Worm (Caenorhabditis elegans) whole organism, L1 larva: ENCODE results near the gene C27H6.8.

Experiments
- C04F5.9 ChIP-seq: sonication (generic microtip); optimal IDR thresholded peaks from 2 replicates; lab custom pipeline; 2016; ENCODE audit warnings: missing genetic modification characterization, missing compliant biosample characterization
- C34B4.2 ChIP-seq: sonication (generic microtip); optimal IDR thresholded peaks from 2 replicates; lab custom pipeline; 2017; ENCODE audit warnings: mild to moderate bottlenecking, missing genetic modification characterization, missing compliant biosample characterization
- F16B12.6 ChIP-seq: fragments of 150-350 bp; optimal IDR thresholded peaks from 2 replicates; lab custom pipeline; 2014; ENCODE audit warnings: missing biosample characterization, missing genetic modification characterization
- Y116A8C.19 ChIP-seq: sonication (generic microtip); optimal IDR thresholded peaks from 2 replicates; lab custom pipeline; 2016; ENCODE audit warnings: missing compliant biosample characterization, missing genetic modification characterization, borderline replicate concordance
- aly-2 ChIP-seq: fragments of 150-350 bp; optimal IDR thresholded peaks from 2 replicates; lab custom pipeline; 2014; ENCODE audit warnings: missing biosample characterization, missing genetic modification characterization
- blmp-1 ChIP-seq: fragments of 150-350 bp; optimal IDR thresholded peaks from 2 replicates; lab custom pipeline; 2014; ENCODE audit warnings: missing biosample characterization, missing genetic modification characterization
- ceh-90 ChIP-seq: sonication (generic microtip); optimal IDR thresholded peaks from 2 replicates; lab custom pipeline; 2016; ENCODE audit warnings: missing genetic modification characterization, missing compliant biosample characterization
- dsc-1 ChIP-seq: sonication (generic microtip); optimal IDR thresholded peaks from 2 replicates; lab custom pipeline; 2016; ENCODE audit warnings: mild to moderate bottlenecking, missing genetic modification characterization, missing compliant biosample characterization
- efl-3 ChIP-seq: fragments of 200-800 bp; sonication (Bioruptor generic); optimal IDR thresholded peaks from 2 replicates; lab custom pipeline; 2018; ENCODE audit warnings: mild to moderate bottlenecking, missing genetic modification characterization, missing compliant biosample characterization
- egl-13 ChIP-seq: sonication (generic microtip); optimal IDR thresholded peaks from 2 replicates; lab custom pipeline; 2016; ENCODE audit warnings: missing genotype, missing genetic modification reagents, missing genetic modification characterization, missing compliant biosample characterization
- egl-27 ChIP-seq, 2 experiments: fragments of 150-350 bp in 1 of 2; sonication (generic microtip); optimal IDR thresholded peaks; 3 replicates each; lab custom pipeline; 2017 to 2018; ENCODE audit warnings: missing biosample characterization in 2 of 2, missing genetic modification characterization in 2 of 2, missing genetic modification reagents in 2 of 2
- elt-2 ChIP-seq: sonication (generic microtip); optimal IDR thresholded peaks from 2 replicates; lab custom pipeline; 2016; ENCODE audit warnings: missing genetic modification characterization, mild to moderate bottlenecking, inconsistent platforms, missing compliant biosample characterization, missing genetic modification reagents
- elt-3 ChIP-seq, 6 experiments: fragments of 150-350 bp in 1 of 6; sonication (generic microtip); optimal IDR thresholded peaks; 2 replicates each; lab custom pipeline; 2017 to 2018; ENCODE audit warnings: missing biosample characterization in 6 of 6, missing genetic modification characterization in 6 of 6, inconsistent platforms in 1 of 6
- ets-5 ChIP-seq: fragments of 200-800 bp; sonication (Bioruptor generic); IDR thresholded peaks from 2 replicates; pipeline ENCODE4 v1.3.6; 2022; ENCODE audit warnings: missing genetic modification characterization, missing compliant biosample characterization
- fkh-10 ChIP-seq: sonication (generic microtip); optimal IDR thresholded peaks from 2 replicates; lab custom pipeline; 2017; ENCODE audit warnings: missing biosample characterization, missing genetic modification reagents, missing genetic modification characterization
- fkh-4 ChIP-seq: sonication (generic microtip); optimal IDR thresholded peaks from 2 replicates; lab custom pipeline; 2016; ENCODE audit warnings: missing compliant biosample characterization, missing genetic modification characterization, borderline replicate concordance
- fos-1 ChIP-seq: fragments of 150-350 bp; optimal IDR thresholded peaks from 2 replicates; lab custom pipeline; 2014; ENCODE audit warnings: missing biosample characterization, missing genetic modification characterization
- hlh-4 ChIP-seq: sonication (generic microtip); optimal IDR thresholded peaks from 2 replicates; lab custom pipeline; 2016; ENCODE audit warnings: mild to moderate bottlenecking, missing genetic modification characterization, missing compliant biosample characterization
- irx-1 ChIP-seq: sonication (generic microtip); optimal IDR thresholded peaks from 2 replicates; lab custom pipeline; 2016; ENCODE audit warnings: missing genetic modification characterization, missing compliant biosample characterization
- jun-1 ChIP-seq: fragments of 150-350 bp; optimal IDR thresholded peaks from 2 replicates; lab custom pipeline; 2014; ENCODE audit warnings: missing biosample characterization, missing genetic modification reagents, missing genetic modification characterization
- lin-14 ChIP-seq: fragments of 200-800 bp; sonication (Bioruptor generic); optimal IDR thresholded peaks from 2 replicates; lab custom pipeline; 2018; ENCODE audit warnings: mild to moderate bottlenecking, missing genetic modification characterization, moderate library complexity, missing compliant biosample characterization
- lir-3 ChIP-seq: sonication (generic microtip); optimal IDR thresholded peaks from 2 replicates; lab custom pipeline; 2016; ENCODE audit warnings: mild to moderate bottlenecking, missing genetic modification characterization, moderate library complexity, missing compliant biosample characterization; ENCODE audit not compliant: poor library complexity
- lsy-2 ChIP-seq, 2 experiments: fragments of 150-350 bp; optimal IDR thresholded peaks; 2 replicates each; lab custom pipeline; 2014; ENCODE audit warnings: missing biosample characterization in 2 of 2, missing genetic modification characterization in 2 of 2
- mab-9 ChIP-seq: fragments of 200-800 bp; sonication (Bioruptor generic); IDR thresholded peaks from 2 replicates; pipeline ENCODE4 v1.3.6; 2022; ENCODE audit warnings: missing genetic modification reagents, missing genetic modification characterization, missing compliant biosample characterization
- mdl-1 ChIP-seq, 2 experiments: fragments of 150-350 bp; optimal IDR thresholded peaks; 2 replicates each; lab custom pipeline; 2014 to 2017; ENCODE audit warnings: missing biosample characterization in 2 of 2, missing genetic modification characterization in 2 of 2, inconsistent platforms in 1 of 2
- mef-2 ChIP-seq: fragments of 150-350 bp; optimal IDR thresholded peaks from 2 replicates; lab custom pipeline; 2014; ENCODE audit warnings: missing biosample characterization, missing genetic modification characterization
- mep-1 ChIP-seq: fragments of 150-350 bp; optimal IDR thresholded peaks from 2 replicates; lab custom pipeline; 2014; ENCODE audit warnings: missing biosample characterization, missing genetic modification characterization
- nhr-11 ChIP-seq: fragments of 150-350 bp; optimal IDR thresholded peaks from 2 replicates; lab custom pipeline; 2014; ENCODE audit warnings: missing biosample characterization, missing genetic modification characterization
- nhr-19 ChIP-seq: fragments of 200-800 bp; sonication (Bioruptor generic); conservative IDR thresholded peaks from 2 replicates; pipeline ENCODE4 v1.3.6; 2022; ENCODE audit warnings: missing genetic modification characterization, missing compliant biosample characterization
- nhr-71 ChIP-seq: sonication (generic microtip); optimal IDR thresholded peaks from 2 replicates; lab custom pipeline; 2016; ENCODE audit warnings: mild to moderate bottlenecking, missing genetic modification characterization, moderate library complexity, missing compliant biosample characterization
- nhr-76 ChIP-seq: sonication (generic microtip); optimal IDR thresholded peaks from 2 replicates; lab custom pipeline; 2017; ENCODE audit warnings: missing biosample characterization, missing genetic modification characterization
- nhr-90 ChIP-seq: sonication (generic microtip); optimal IDR thresholded peaks from 2 replicates; lab custom pipeline; 2016; ENCODE audit warnings: mild to moderate bottlenecking, missing genetic modification characterization, missing compliant biosample characterization; ENCODE audit not compliant: poor library complexity
- pag-3 ChIP-seq: sonication (generic microtip); optimal IDR thresholded peaks from 2 replicates; lab custom pipeline; 2017; ENCODE audit warnings: missing genetic modification characterization, mild to moderate bottlenecking, missing compliant biosample characterization, antibody characterized with exemption, borderline replicate concordance; ENCODE audit not compliant: insufficient read depth
- pqm-1 ChIP-seq: sonication (generic microtip); optimal IDR thresholded peaks from 3 replicates; lab custom pipeline; 2017; ENCODE audit warnings: missing biosample characterization, missing genetic modification characterization
- rnt-1 ChIP-seq: sonication (generic microtip); optimal IDR thresholded peaks from 2 replicates; lab custom pipeline; 2016; ENCODE audit warnings: mild to moderate bottlenecking, missing genetic modification characterization, moderate library complexity, missing compliant biosample characterization
- snpc-4 ChIP-seq: fragments of 150-350 bp; optimal IDR thresholded peaks from 2 replicates; lab custom pipeline; 2014; ENCODE audit warnings: missing biosample characterization, missing genetic modification characterization
- snu-23 ChIP-seq: sonication (generic microtip); optimal IDR thresholded peaks from 2 replicates; lab custom pipeline; 2016; ENCODE audit warnings: missing genetic modification characterization, missing compliant biosample characterization
- sup-37 ChIP-seq: fragments of 200-800 bp; sonication (Bioruptor generic); optimal IDR thresholded peaks from 2 replicates; lab custom pipeline; 2018; ENCODE audit warnings: mild to moderate bottlenecking, missing genetic modification characterization, missing compliant biosample characterization
- tlp-1 ChIP-seq: fragments of 150-350 bp; optimal IDR thresholded peaks from 2 replicates; lab custom pipeline; 2014; ENCODE audit warnings: missing biosample characterization, missing genetic modification characterization
- unc-130 ChIP-seq: fragments of 150-350 bp; optimal IDR thresholded peaks from 2 replicates; lab custom pipeline; 2017; ENCODE audit warnings: missing biosample characterization, missing genetic modification characterization, inconsistent platforms
- unc-86 ChIP-seq: sonication (generic microtip); optimal IDR thresholded peaks from 2 replicates; lab custom pipeline; 2016; ENCODE audit warnings: missing genetic modification characterization, missing compliant biosample characterization
- unc-98 ChIP-seq: fragments of 200-800 bp; sonication (Bioruptor generic); IDR thresholded peaks from 2 replicates; pipeline ENCODE4 v1.3.6; 2022; ENCODE audit warnings: missing genetic modification characterization, missing compliant biosample characterization
- zag-1 ChIP-seq: fragments of 150-350 bp; optimal IDR thresholded peaks from 2 replicates; lab custom pipeline; 2014; ENCODE audit warnings: missing biosample characterization, missing genetic modification characterization

Gene C27H6.8

ce11 chrV:9985227-9985864 is 2.2 kb downstream of the C27H6.8 start:
- TF ChIP-seq aly-2 (tag; lab: Kevin White, UChicago) (no peak), irx-1 (tag; lab: Kevin White, UChicago) (no peak), rnt-1 (tag; lab: Kevin White, UChicago) (peak; percentile 27), nhr-90 (tag; lab: Kevin White, UChicago) (no peak), egl-27 (tag; optimal IDR thresholded peaks at IDR 0.05; lab: Kevin White, UChicago) (no peak), nhr-76 (no peak), fkh-10 (GFP tag; lab: Kevin White, UChicago) (no peak), lir-3 (tag; lab: Kevin White, UChicago) (no peak), egl-13 (tag; lab: Kevin White, UChicago) (no peak), mdl-1 (tag; optimal IDR thresholded peaks at IDR 0.05; lab: Kevin White, UChicago) (no peak), blmp-1 (tag; lab: Kevin White, UChicago) (no peak), Y116A8C.19 (tag; lab: Kevin White, UChicago) (no peak), sup-37 (no peak), nhr-71 (tag; lab: Kevin White, UChicago) (peak; percentile 46), C04F5.9 (tag; lab: Kevin White, UChicago) (no peak), ets-5 (GFP tag; lab: Robert Waterston, UW) (no peak), hlh-4 (tag; lab: Kevin White, UChicago) (no peak), efl-3 (GFP tag; lab: Kevin White, UChicago) (no peak), pqm-1 (no peak), mef-2 (no peak), unc-86 (tag; lab: Kevin White, UChicago) (no peak), fos-1 (tag; lab: Kevin White, UChicago) (no peak), elt-3 (tag; optimal IDR thresholded peaks at IDR 0.05; lab: Kevin White, UChicago) (no peak), nhr-19 (GFP tag; lab: Robert Waterston, UW) (no peak), pag-3 (no peak), fkh-4 (no peak), lsy-2 (tag; optimal IDR thresholded peaks at IDR 0.05; lab: Kevin White, UChicago) (peak in 1 of 2 experiments; percentile 11), unc-130 (tag; lab: Kevin White, UChicago) (no peak), F16B12.6 (tag; lab: Kevin White, UChicago) (no peak), snu-23 (no peak), C34B4.2 (tag; lab: Kevin White, UChicago) (no peak), zag-1 (no peak), ceh-90 (no peak), dsc-1 (peak; percentile 41), nhr-11 (no peak), mab-9 (GFP tag; lab: Robert Waterston, UW) (no peak), jun-1 (tag; lab: Kevin White, UChicago) (no peak), unc-98 (GFP tag; lab: Robert Waterston, UW) (no peak), snpc-4 (no peak), tlp-1 (tag; lab: Kevin White, UChicago) (no peak), lin-14 (GFP tag; lab: Kevin White, UChicago) (peak; percentile 52)
- TF ChIP-seq, all 84 proteins: peak for 5

DNA sequence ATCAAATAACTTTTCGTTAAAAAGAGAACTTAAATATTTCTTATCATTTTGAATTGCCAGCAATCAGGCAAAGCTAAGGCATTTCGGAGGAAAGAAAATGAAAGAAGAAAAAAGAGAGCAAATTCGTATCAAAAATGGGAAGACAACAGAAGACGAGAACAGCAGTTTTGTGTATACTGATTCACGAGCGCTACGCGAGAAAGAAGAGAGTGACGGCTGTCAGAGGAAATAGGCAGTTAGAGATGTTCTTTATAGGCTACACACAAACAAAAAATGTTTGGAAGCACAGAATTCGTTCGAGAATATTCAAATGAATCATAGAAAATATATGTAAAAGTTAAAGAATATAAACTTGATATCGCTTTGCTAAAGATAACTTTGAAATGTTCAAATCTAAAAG is 2.8 kb downstream of the C27H6.8 start:
- TF ChIP-seq egl-13 (tag; lab: Kevin White, UChicago) (no peak), nhr-11 (peak; percentile 57), lin-14 (GFP tag; lab: Kevin White, UChicago) (peak; percentile 39), lsy-2 (tag; optimal IDR thresholded peaks at IDR 0.05; lab: Kevin White, UChicago) (peak in 1 of 2 experiments; percentile 7), snu-23 (peak; percentile 17), elt-2 (tag; lab: Kevin White, UChicago) (peak; percentile 32), mep-1 (peak; percentile 33), fkh-4 (no peak)
